Fruit fly (Drosophila melanogaster) Kc167 (cell line): ENCODE results near the gene CG34337.

Experiments used
- Myc ChIP-seq: fragments of >200 bp; optimal IDR thresholded peaks from 2 replicates; lab custom pipeline; 2017; ENCODE audit warnings: missing external identifiers
- Sin3A ChIP-seq: fragments of >200 bp; optimal IDR thresholded peaks from 2 replicates; lab custom pipeline; 2018; ENCODE audit warnings: missing external identifiers
- h ChIP-seq: fragments of >200 bp; optimal IDR thresholded peaks from 3 replicates; lab custom pipeline; 2018; ENCODE audit warnings: missing external identifiers
- insv ChIP-seq: fragments of >200 bp; optimal IDR thresholded peaks from 3 replicates; lab custom pipeline; 2018; ENCODE audit warnings: missing external identifiers
- psq ChIP-seq: fragments of >200 bp; optimal IDR thresholded peaks from 2 replicates; lab custom pipeline; 2017; ENCODE audit warnings: missing external identifiers
- ttk ChIP-seq: sonication (Bioruptor generic); optimal IDR thresholded peaks from 2 replicates; lab custom pipeline; 2017; ENCODE audit warnings: missing external identifiers

Gene CG34337

DNA sequence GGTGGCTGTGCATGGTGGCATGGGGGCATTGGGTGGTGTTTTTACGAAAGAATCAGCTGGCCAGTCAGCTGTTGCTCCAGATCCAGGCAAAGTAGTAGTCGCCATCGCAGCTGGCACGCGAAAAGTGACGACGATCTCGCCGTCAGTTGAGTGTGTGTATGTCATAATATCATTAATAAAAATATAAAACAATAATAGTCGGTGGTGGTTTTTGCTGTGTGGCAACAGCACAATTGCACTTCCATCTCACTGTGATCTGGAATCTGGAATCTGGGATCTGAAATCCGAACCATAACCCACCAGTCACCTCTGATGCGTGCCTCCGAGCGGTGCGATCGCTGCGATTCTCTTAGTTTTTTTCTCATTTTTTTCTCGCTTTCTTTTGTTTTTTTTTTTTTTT is 1.2 kb downstream of the CG34337 start, which contains the start of gene rumpel:
Gene rumpel, plus strand, starts transcription at position 301 of the 400 bp plus-strand sequence.
- TF ChIP-seq ttk (lab: Kevin White, UChicago) = no peak
- no peak for TF ChIP-seq Sin3A (lab: Kevin White, UChicago)
- no peak for TF ChIP-seq psq
- TF ChIP-seq h (lab: Kevin White, UChicago) = no peak
- TF ChIP-seq Myc (lab: Kevin White, UChicago) = no peak
- TF ChIP-seq insv = no peak

DNA sequence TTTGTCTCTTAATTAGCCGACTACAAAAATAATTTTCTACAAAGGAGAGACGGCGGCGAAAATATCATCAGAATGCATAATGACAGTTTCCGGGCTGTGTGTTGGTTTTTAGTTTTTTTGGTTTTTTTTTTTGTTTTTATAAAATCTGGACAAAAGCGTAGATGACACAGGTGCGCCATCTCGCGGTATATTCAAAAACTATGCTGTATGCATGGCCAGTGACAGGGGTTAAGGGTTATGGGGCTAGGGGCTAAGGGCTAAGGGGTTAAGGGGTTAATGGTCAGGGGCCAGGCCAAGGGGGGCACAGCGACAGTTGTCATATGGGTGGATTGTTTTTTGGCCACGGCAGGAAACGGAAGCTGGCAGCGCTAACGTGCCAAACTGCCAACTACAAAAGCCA is 5.5 kb downstream of the CG34337 start:
- TF ChIP-seq ttk (lab: Kevin White, UChicago) (no peak), Sin3A (lab: Kevin White, UChicago) (no peak), insv (no peak), h (lab: Kevin White, UChicago) (no peak), psq (no peak), Myc (lab: Kevin White, UChicago) (no peak)

DNA sequence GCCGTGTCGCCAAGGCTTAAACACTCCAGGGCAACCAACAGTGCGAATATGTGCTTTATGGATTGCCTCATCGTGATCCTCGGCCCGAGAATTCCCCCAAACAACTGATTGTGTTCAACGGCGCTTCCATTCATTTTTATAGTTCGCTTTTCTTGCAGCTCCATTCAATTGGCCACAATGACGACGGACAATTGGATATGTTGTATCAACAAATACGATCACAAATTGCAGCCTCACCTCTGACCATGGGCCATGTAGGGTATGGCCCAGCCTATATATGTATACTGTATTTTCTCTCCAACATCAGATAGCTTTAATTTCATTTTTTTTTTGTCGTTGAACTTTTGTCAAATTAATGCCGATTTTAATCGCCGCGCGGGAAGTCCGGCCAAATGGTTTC is 7.7 kb downstream of the CG34337 start, which contains the start of gene CG15036:
Gene CG15036, minus strand, starts transcription at position 101 of the 400 bp plus-strand sequence.
- TF ChIP-seq Sin3A (lab: Kevin White, UChicago) (no peak), h (lab: Kevin White, UChicago) (no peak), psq (no peak), Myc (lab: Kevin White, UChicago) (no peak), ttk (lab: Kevin White, UChicago) (no peak), insv (no peak)

DNA sequence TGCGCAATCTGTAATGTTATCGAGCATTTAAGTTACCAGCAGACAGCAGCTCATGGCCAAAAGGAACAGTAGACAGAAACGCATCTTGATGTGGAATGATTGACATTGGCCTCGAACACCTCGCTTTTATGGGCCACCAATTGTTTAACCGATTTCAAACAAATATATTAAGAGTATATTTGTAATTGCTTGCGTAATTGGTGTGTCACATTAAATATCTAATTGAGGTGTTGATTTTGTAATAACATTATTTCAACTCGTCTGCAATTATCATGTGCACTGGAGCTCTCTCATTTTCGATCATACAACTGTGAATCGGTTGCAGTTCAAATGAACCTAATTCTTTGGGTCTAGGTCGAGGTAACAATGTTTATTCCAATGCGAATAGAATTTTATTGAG is 8.6 kb downstream of the CG34337 start, which contains the start of gene CG32726:
Gene CG32726, minus strand, starts transcription at position 101 of the 400 bp plus-strand sequence.
- no peak for TF ChIP-seq Sin3A (lab: Kevin White, UChicago)
- TF ChIP-seq ttk (lab: Kevin White, UChicago) = no peak
- no peak for TF ChIP-seq insv
- no peak for TF ChIP-seq psq
- no peak for TF ChIP-seq Myc (lab: Kevin White, UChicago)
- no peak for TF ChIP-seq h (lab: Kevin White, UChicago)

DNA sequence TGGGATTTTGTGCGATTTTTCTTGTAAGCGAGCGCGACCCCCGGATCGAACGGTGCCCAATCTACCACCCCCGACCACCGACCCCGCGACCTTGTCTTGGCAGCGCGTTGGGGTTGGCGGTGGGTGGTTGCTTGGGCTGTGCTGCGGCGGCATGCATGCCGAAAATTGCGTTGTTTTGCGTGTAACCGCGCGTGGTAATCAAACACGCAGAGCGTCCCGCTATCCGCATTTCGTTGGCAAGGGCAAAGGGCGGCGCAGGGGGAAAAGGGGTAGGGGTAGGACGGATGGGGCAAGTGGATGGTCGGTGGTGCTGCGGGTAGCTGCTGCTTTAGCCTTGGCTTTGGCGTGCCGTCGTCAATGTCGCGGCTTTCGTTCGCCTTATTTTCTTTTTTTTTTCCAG is 15.3 kb downstream of the CG34337 start:
- TF ChIP-seq ttk (lab: Kevin White, UChicago) (no peak), insv (no peak), Sin3A (lab: Kevin White, UChicago) (no peak), h (lab: Kevin White, UChicago) (no peak), psq (no peak)

DNA sequence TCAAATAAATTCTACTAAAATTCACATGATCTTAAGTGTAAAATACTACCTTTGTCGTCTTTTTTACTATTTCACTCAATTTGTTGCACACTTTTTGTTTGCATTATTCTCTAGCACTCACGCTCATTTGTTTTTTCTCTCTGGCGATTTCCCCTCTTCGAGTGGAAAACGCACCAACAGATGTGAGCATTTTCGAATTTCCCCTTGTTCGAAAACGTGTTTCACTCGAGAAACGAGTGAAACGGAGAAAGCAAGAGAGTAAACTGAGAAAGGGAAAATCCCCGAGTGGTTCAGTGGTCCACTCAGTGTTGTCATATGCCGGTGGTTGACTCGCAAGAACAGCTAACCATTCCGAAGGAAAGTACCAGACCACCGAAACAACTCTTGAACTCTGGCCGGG is 28.0 kb downstream of the CG34337 start:
- TF ChIP-seq insv (no peak), h (lab: Kevin White, UChicago) (no peak), Myc (lab: Kevin White, UChicago) (no peak), ttk (lab: Kevin White, UChicago) (no peak), psq (no peak), Sin3A (lab: Kevin White, UChicago) (no peak)

DNA sequence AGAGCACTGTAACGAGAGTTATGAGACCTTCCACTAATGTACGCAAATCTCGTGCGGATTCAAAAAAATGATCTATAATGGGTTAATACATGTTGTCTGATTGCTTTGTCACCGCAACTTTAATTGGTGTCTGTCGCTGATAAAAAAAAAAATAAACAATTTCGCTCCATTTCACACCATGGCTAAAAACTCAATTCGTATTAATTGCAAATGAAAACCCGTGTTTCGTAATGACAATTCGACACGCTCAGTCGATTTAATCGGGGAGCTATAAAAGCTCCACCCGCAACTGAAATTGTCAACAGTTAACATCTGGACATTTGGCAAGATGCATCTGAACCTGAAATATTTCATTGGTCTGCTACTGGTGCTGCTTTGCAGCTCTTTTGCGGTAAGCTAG is 34.9 kb downstream of the CG34337 start, which contains the start of gene CG11368:
Gene CG11368, plus strand, starts transcription at position 301 of the 400 bp plus-strand sequence.
- TF ChIP-seq psq (no peak), insv (no peak), h (lab: Kevin White, UChicago) (no peak), ttk (lab: Kevin White, UChicago) (no peak), Sin3A (lab: Kevin White, UChicago) (no peak), Myc (lab: Kevin White, UChicago) (no peak)

DNA sequence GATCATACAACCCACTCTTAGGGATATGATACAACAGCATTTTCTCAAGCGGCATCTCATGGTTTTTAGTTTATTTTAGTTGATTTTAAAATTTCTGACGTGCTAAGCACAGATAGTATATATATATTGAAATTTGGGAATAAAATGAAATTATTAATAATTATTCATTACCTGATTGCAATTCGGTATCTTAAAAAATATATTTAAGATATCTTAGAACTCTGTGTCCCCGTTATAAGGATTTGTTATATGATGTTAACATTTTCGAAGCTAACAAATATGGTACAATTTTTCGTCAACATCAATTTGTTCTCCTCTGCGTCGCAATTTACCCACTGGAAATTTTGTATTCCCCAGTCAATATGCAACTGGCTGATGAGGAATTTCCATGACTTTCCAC is 36.2 kb downstream of the CG34337 start, which contains the start of gene CG43198:
Gene CG43198, minus strand, starts transcription at position 101 of the 400 bp plus-strand sequence.
- TF ChIP-seq Sin3A (lab: Kevin White, UChicago) (no peak), psq (no peak), h (lab: Kevin White, UChicago) (no peak), ttk (lab: Kevin White, UChicago) (no peak), Myc (lab: Kevin White, UChicago) (no peak), insv (no peak)

DNA sequence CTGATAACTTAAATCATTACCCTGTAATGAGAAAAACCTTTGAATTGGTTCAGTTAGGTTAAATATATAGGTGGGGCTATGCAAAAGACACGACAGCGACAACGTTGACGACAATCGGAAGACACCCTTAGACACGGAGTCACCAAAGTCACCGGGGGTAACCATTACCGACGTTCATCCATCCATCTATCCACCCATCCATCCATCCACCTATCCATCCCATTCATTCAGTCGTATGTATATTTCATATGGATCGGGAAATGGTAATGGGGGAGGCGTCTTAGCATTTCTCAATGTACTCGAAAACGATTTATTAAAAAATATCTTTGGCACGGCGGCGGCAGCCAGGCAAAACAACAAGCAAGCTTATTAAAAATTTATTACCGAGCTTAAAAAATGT is 45.0 kb downstream of the CG34337 start:
- TF ChIP-seq h (lab: Kevin White, UChicago) (no peak), Myc (lab: Kevin White, UChicago) (no peak), psq (no peak), ttk (lab: Kevin White, UChicago) (no peak), Sin3A (lab: Kevin White, UChicago) (no peak), insv (no peak)

DNA sequence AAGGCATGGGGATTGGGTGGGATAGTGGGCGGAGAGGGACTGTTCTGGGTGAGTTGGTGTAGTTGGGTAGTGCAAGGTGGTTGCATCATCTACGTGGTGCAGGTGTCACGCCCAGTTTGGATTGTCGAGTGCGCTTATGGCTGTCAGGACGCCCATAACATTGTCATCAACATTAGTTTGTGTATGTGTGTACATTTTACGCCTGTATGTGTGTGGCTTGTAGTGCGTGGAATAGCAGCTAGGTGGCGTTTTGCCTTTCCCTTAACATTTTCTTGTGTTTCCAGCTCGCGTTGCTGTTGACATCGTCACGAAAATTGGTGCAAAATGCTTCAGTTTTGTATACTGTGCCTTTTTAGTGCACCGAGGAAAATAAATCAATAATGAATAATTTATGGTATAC is 49.3 kb downstream of the CG34337 start:
- no peak for TF ChIP-seq Myc (lab: Kevin White, UChicago)
- no peak for TF ChIP-seq ttk (lab: Kevin White, UChicago)
- no peak for TF ChIP-seq insv
- no peak for TF ChIP-seq Sin3A (lab: Kevin White, UChicago)
- no peak for TF ChIP-seq h (lab: Kevin White, UChicago)
- no peak for TF ChIP-seq psq
